Worm (Caenorhabditis elegans) whole organism, mixed stage, embryonic: ENCODE data around the gene Y67A10A.7.

ENCODE experiments used
- bed-3 ChIP-seq: fragments of 200-800 bp; sonication (Bioruptor generic); optimal IDR thresholded peaks from 3 replicates; lab custom pipeline; 2018; ENCODE audit warnings: mild to moderate bottlenecking, missing genetic modification characterization, moderate library complexity, missing compliant biosample characterization
- blmp-1 ChIP-seq: fragments of 150-350 bp; optimal IDR thresholded peaks from 2 replicates; lab custom pipeline; 2014; ENCODE audit warnings: missing biosample characterization, missing genetic modification characterization
- ceh-39 ChIP-seq: fragments of 150-350 bp; optimal IDR thresholded peaks from 2 replicates; lab custom pipeline; 2014; ENCODE audit warnings: missing biosample characterization, missing genetic modification characterization
- ceh-43 ChIP-seq: fragments of 200-800 bp; sonication (Bioruptor generic); optimal IDR thresholded peaks from 2 replicates; lab custom pipeline; 2018; ENCODE audit warnings: mild to moderate bottlenecking, missing genetic modification characterization, moderate library complexity, missing compliant biosample characterization
- ceh-83 ChIP-seq: fragments of 200-800 bp; sonication (Bioruptor generic); optimal IDR thresholded peaks from 2 replicates; lab custom pipeline; 2018; ENCODE audit warnings: mild to moderate bottlenecking, missing genetic modification characterization, missing compliant biosample characterization
- ces-1 ChIP-seq: fragments of 150-350 bp; optimal IDR thresholded peaks from 2 replicates; lab custom pipeline; 2014; ENCODE audit warnings: missing biosample characterization, missing genetic modification reagents, missing genetic modification characterization
- cnd-1 ChIP-seq: fragments of 200-800 bp; sonication (Bioruptor generic); optimal IDR thresholded peaks from 2 replicates; lab custom pipeline; 2018; ENCODE audit warnings: mild to moderate bottlenecking, missing genetic modification characterization, missing compliant biosample characterization
- drap-1 ChIP-seq: fragments of 200-800 bp; sonication (Bioruptor generic); optimal IDR thresholded peaks from 3 replicates; lab custom pipeline; 2018; ENCODE audit warnings: mild to moderate bottlenecking, missing genetic modification characterization, missing compliant biosample characterization
- elt-1 ChIP-seq: sonication (generic microtip); optimal IDR thresholded peaks from 2 replicates; lab custom pipeline; 2017; ENCODE audit warnings: missing genetic modification characterization, mild to moderate bottlenecking, missing compliant biosample characterization, antibody characterized with exemption, moderate library complexity, borderline replicate concordance; ENCODE audit not compliant: insufficient read depth
- elt-3 ChIP-seq: fragments of 150-350 bp; optimal IDR thresholded peaks from 2 replicates; lab custom pipeline; 2014; ENCODE audit warnings: missing biosample characterization, missing genetic modification characterization
- ham-2 ChIP-seq: fragments of 200-800 bp; sonication (Bioruptor generic); optimal IDR thresholded peaks from 2 replicates; lab custom pipeline; 2018; ENCODE audit warnings: mild to moderate bottlenecking, missing genetic modification characterization, missing compliant biosample characterization
- hlh-1 ChIP-seq: fragments of 150-350 bp; optimal IDR thresholded peaks from 2 replicates; lab custom pipeline; 2014; ENCODE audit warnings: missing biosample characterization, missing genetic modification reagents, missing genetic modification characterization
- lin-13 ChIP-seq: fragments of 150-350 bp; optimal IDR thresholded peaks from 2 replicates; lab custom pipeline; 2014; ENCODE audit warnings: missing biosample characterization, missing genetic modification characterization
- lin-32 ChIP-seq: fragments of 200-800 bp; sonication (Bioruptor generic); optimal IDR thresholded peaks from 2 replicates; lab custom pipeline; 2018; ENCODE audit warnings: mild to moderate bottlenecking, missing genetic modification characterization, missing compliant biosample characterization
- lsy-2 ChIP-seq: fragments of 150-350 bp; optimal IDR thresholded peaks from 2 replicates; lab custom pipeline; 2014; ENCODE audit warnings: missing biosample characterization, missing genetic modification characterization
- mab-5 ChIP-seq: fragments of 150-350 bp; optimal IDR thresholded peaks from 2 replicates; lab custom pipeline; 2014; ENCODE audit warnings: missing biosample characterization, missing genetic modification characterization
- mep-1 ChIP-seq: fragments of 150-350 bp; optimal IDR thresholded peaks from 2 replicates; lab custom pipeline; 2017; ENCODE audit warnings: missing biosample characterization, missing genetic modification reagents, missing genetic modification characterization, inconsistent platforms
- mls-2 ChIP-seq: sonication (generic microtip); optimal IDR thresholded peaks from 2 replicates; lab custom pipeline; 2016; ENCODE audit warnings: mild to moderate bottlenecking, missing genetic modification characterization, moderate library complexity, missing compliant biosample characterization
- nhr-12 ChIP-seq: fragments of 150-350 bp; optimal IDR thresholded peaks from 2 replicates; lab custom pipeline; 2014; ENCODE audit warnings: missing biosample characterization, missing genetic modification characterization
- nhr-2 ChIP-seq: fragments of 150-350 bp; optimal IDR thresholded peaks from 2 replicates; lab custom pipeline; 2014; ENCODE audit warnings: missing biosample characterization, missing genetic modification characterization
- nhr-237 ChIP-seq: fragments of 150-350 bp; optimal IDR thresholded peaks from 2 replicates; lab custom pipeline; 2014; ENCODE audit warnings: missing biosample characterization, missing genetic modification characterization
- nhr-28 ChIP-seq: fragments of 150-350 bp; optimal IDR thresholded peaks from 2 replicates; lab custom pipeline; 2014; ENCODE audit warnings: missing biosample characterization, missing genetic modification characterization
- nhr-76 ChIP-seq: sonication (generic microtip); optimal IDR thresholded peaks from 2 replicates; lab custom pipeline; 2017; ENCODE audit warnings: missing biosample characterization, missing genetic modification characterization
- pha-4 ChIP-seq: fragments of 150-350 bp; optimal IDR thresholded peaks from 2 replicates; lab custom pipeline; 2018; ENCODE audit warnings: missing biosample characterization, missing genetic modification reagents, missing genetic modification characterization
- sem-2 ChIP-seq: fragments of 200-800 bp; sonication (Bioruptor generic); optimal IDR thresholded peaks from 2 replicates; lab custom pipeline; 2018; ENCODE audit warnings: mild to moderate bottlenecking, missing genetic modification characterization, missing compliant biosample characterization
- snpc-4 ChIP-seq: fragments of 150-350 bp; optimal IDR thresholded peaks from 2 replicates; lab custom pipeline; 2014; ENCODE audit warnings: missing biosample characterization, missing genetic modification characterization
- sptf-1 ChIP-seq: sonication (generic microtip); optimal IDR thresholded peaks from 2 replicates; lab custom pipeline; 2017; ENCODE audit warnings: mild to moderate bottlenecking, missing genetic modification characterization, moderate library complexity, missing compliant biosample characterization
- tbx-8 ChIP-seq: fragments of 200-800 bp; sonication (Bioruptor generic); optimal IDR thresholded peaks from 2 replicates; lab custom pipeline; 2018; ENCODE audit warnings: mild to moderate bottlenecking, missing genetic modification characterization, moderate library complexity, missing compliant biosample characterization
- unc-120 ChIP-seq: sonication (generic microtip); optimal IDR thresholded peaks from 2 replicates; lab custom pipeline; 2017; ENCODE audit warnings: missing genetic modification characterization, missing compliant biosample characterization; ENCODE audit not compliant: poor library complexity, severe bottlenecking
- unc-39 ChIP-seq: fragments of 150-350 bp; optimal IDR thresholded peaks from 2 replicates; lab custom pipeline; 2014; ENCODE audit warnings: missing biosample characterization, missing genetic modification characterization
- unc-62 ChIP-seq: fragments of 150-350 bp; optimal IDR thresholded peaks from 2 replicates; lab custom pipeline; 2014; ENCODE audit warnings: missing biosample characterization, missing genetic modification reagents, missing genetic modification characterization
- zip-8 ChIP-seq: fragments of 150-350 bp; optimal IDR thresholded peaks from 2 replicates; lab custom pipeline; 2014; ENCODE audit warnings: missing biosample characterization, missing genetic modification characterization
- ztf-11 ChIP-seq: fragments of 150-350 bp; optimal IDR thresholded peaks from 2 replicates; lab custom pipeline; 2014; ENCODE audit warnings: missing biosample characterization, missing genetic modification characterization

The Y67A10A.7 gene

ce11 chrIV:14343756-14344155, 30.2 kb upstream of the Y67A10A.7 start, which contains the start of gene srlf-28:
Gene srlf-28 (minus strand): TSS chrIV:14343856.
- TF ChIP-seq elt-3 (tag; lab: Kevin White, UChicago): no peak
- no peak for TF ChIP-seq elt-1 (tag; lab: Kevin White, UChicago)
- TF ChIP-seq mab-5 (tag; lab: Kevin White, UChicago): no peak
- no peak for TF ChIP-seq nhr-12
- TF ChIP-seq ceh-83 (GFP tag; lab: Kevin White, UChicago): no peak
- TF ChIP-seq nhr-28 (tag; lab: Kevin White, UChicago): no peak
- no peak for TF ChIP-seq ces-1 (GFP tag; lab: Kevin White, UChicago)
- TF ChIP-seq lin-32 (GFP tag; lab: Kevin White, UChicago): no peak
- no peak for TF ChIP-seq zip-8 (tag; lab: Kevin White, UChicago)
- no peak for TF ChIP-seq nhr-237 (tag; lab: Kevin White, UChicago)
- TF ChIP-seq sem-2 (GFP tag; lab: Kevin White, UChicago): no peak
- TF ChIP-seq mls-2: no peak
- TF ChIP-seq unc-62 (GFP tag; lab: Kevin White, UChicago): no peak
- no peak for TF ChIP-seq bed-3 (GFP tag; lab: Kevin White, UChicago)
- TF ChIP-seq lin-13: no peak
- TF ChIP-seq ztf-11 (tag; lab: Kevin White, UChicago): no peak
- no peak for TF ChIP-seq unc-120
- TF ChIP-seq ceh-39 (tag; lab: Kevin White, UChicago): no peak
- no peak for TF ChIP-seq mep-1 (tag; lab: Kevin White, UChicago)

- TF ChIP-seq sem-2 (GFP tag; lab: Kevin White, UChicago) (no peak), cnd-1 (no peak), ces-1 (GFP tag; lab: Kevin White, UChicago) (no peak), nhr-2 (tag; lab: Kevin White, UChicago) (no peak), blmp-1 (tag; lab: Kevin White, UChicago) (no peak), tbx-8 (GFP tag; lab: Kevin White, UChicago) (no peak), ceh-43 (GFP tag; lab: Kevin White, UChicago) (no peak), elt-3 (tag; lab: Kevin White, UChicago) (no peak), ztf-11 (tag; lab: Kevin White, UChicago) (no peak), pha-4 (tag; lab: Kevin White, UChicago) (no peak), lin-32 (GFP tag; lab: Kevin White, UChicago) (no peak), nhr-12 (no peak), nhr-237 (tag; lab: Kevin White, UChicago) (no peak), lsy-2 (tag; lab: Kevin White, UChicago) (no peak)
Measured at ce11 chrIV:14350651-14351050, 23.3 kb upstream of the Y67A10A.7 start, which contains the start of gene oac-56. Gene oac-56 (minus strand): TSS chrIV:14350751.

- no peak for TF ChIP-seq sptf-1 (tag; lab: Kevin White, UChicago)
- TF ChIP-seq zip-8 (tag; lab: Kevin White, UChicago): no peak
- no peak for TF ChIP-seq blmp-1 (tag; lab: Kevin White, UChicago)
- TF ChIP-seq ces-1 (GFP tag; lab: Kevin White, UChicago): peak; percentile 87
- TF ChIP-seq elt-1 (tag; lab: Kevin White, UChicago): no peak
- no peak for TF ChIP-seq elt-3 (tag; lab: Kevin White, UChicago)
- no peak for TF ChIP-seq drap-1
- no peak for TF ChIP-seq ham-2 (GFP tag; lab: Kevin White, UChicago)
- peak; percentile 48 for TF ChIP-seq hlh-1 (tag; lab: Kevin White, UChicago)
- TF ChIP-seq pha-4 (tag; lab: Kevin White, UChicago): peak; percentile 7
- TF ChIP-seq unc-62 (GFP tag; lab: Kevin White, UChicago): peak; percentile 44
- TF ChIP-seq nhr-28 (tag; lab: Kevin White, UChicago): no peak
- TF ChIP-seq unc-39 (tag; lab: Kevin White, UChicago): no peak
- TF ChIP-seq ceh-43 (GFP tag; lab: Kevin White, UChicago): no peak
- TF ChIP-seq lin-32 (GFP tag; lab: Kevin White, UChicago): no peak
- TF ChIP-seq lsy-2 (tag; lab: Kevin White, UChicago): no peak
- TF ChIP-seq lin-13: no peak
- TF ChIP-seq nhr-12: no peak
- no peak for TF ChIP-seq snpc-4 (tag; lab: Kevin White, UChicago)
- TF ChIP-seq tbx-8 (GFP tag; lab: Kevin White, UChicago): no peak
- TF ChIP-seq unc-120: no peak
Measured at ce11 chrIV:14356120-14356519, 17.8 kb upstream of the Y67A10A.7 start.

- TF ChIP-seq sem-2 (GFP tag; lab: Kevin White, UChicago) (no peak), lsy-2 (tag; lab: Kevin White, UChicago) (no peak), zip-8 (tag; lab: Kevin White, UChicago) (no peak), drap-1 (no peak), nhr-28 (tag; lab: Kevin White, UChicago) (no peak), hlh-1 (tag; lab: Kevin White, UChicago) (no peak), ceh-83 (GFP tag; lab: Kevin White, UChicago) (no peak), blmp-1 (tag; lab: Kevin White, UChicago) (no peak), snpc-4 (tag; lab: Kevin White, UChicago) (no peak), elt-3 (tag; lab: Kevin White, UChicago) (no peak), nhr-12 (no peak), nhr-76 (tag; lab: Kevin White, UChicago) (no peak), unc-62 (GFP tag; lab: Kevin White, UChicago) (no peak), lin-32 (GFP tag; lab: Kevin White, UChicago) (no peak), ces-1 (GFP tag; lab: Kevin White, UChicago) (no peak)
Measured at ce11 chrIV:14361189-14361588, 12.7 kb upstream of the Y67A10A.7 start, which contains the start of gene ssu-2. Gene ssu-2 (plus strand): TSS chrIV:14361247.
